Fruit fly (Drosophila melanogaster): ENCODE results near the gene CG17475.

Gene CG17475

dm6 chr3R:17132098-17132712 is 2.0 kb upstream of the CG17475 start, which contains the start of the genes CG4053 and CG31266:
CG4053 (minus strand) TSS chr3R:17132198.
CG31266 (plus strand) TSS chr3R:17132662.
- TF ChIP-seq EcR (GFP tag; optimal IDR thresholded peaks at IDR 0.05): no peak
- no peak for TF ChIP-seq Dll (optimal IDR thresholded peaks at IDR 0.05)
- no peak for TF ChIP-seq usp (GFP tag; optimal IDR thresholded peaks at IDR 0.05)
- no peak for TF ChIP-seq pan (optimal IDR thresholded peaks at IDR 0.05)
- TF ChIP-seq psq (optimal IDR thresholded peaks at IDR 0.05): no peak
- no peak for TF ChIP-seq CG8478 (optimal IDR thresholded peaks at IDR 0.05)

- no peak for TF ChIP-seq pan (optimal IDR thresholded peaks at IDR 0.05)
- no peak for TF ChIP-seq usp (GFP tag; optimal IDR thresholded peaks at IDR 0.05)
- no peak for TF ChIP-seq Dll (optimal IDR thresholded peaks at IDR 0.05)
- TF ChIP-seq EcR (GFP tag; optimal IDR thresholded peaks at IDR 0.05): no peak
- TF ChIP-seq psq (optimal IDR thresholded peaks at IDR 0.05): no peak
- no peak for TF ChIP-seq CG8478 (optimal IDR thresholded peaks at IDR 0.05)
Measured at dm6 chr3R:17127912-17128311, 2.3 kb downstream of the CG17475 start, which contains the start of gene CG31265. CG31265 (plus strand) TSS chr3R:17128212.

DNA sequence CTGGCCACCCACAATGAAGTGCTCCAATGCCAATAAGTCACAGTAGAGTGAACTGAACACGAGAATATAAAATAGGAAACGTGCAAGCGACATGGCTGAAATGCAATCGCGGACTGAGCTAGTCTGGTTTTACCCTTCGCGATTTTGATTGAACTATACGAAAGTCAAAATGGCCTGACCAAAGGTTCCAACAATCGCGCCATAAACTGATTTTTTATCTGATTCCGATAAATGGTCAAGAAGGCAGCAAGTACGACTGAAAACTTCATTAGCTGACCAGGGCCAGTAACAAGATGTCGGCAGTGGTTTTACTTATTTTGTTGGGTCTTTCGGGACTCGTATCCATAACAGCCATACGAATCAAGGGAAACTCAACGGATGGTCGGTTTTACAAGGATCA is 3.4 kb downstream of the CG17475 start, which contains the start of the genes CG17477 and CG31269:
CG17477 (minus strand) TSS at position 101 of the 400 bp plus-strand sequence.
CG31269 (plus strand) TSS at position 289 of the 400 bp plus-strand sequence.
- TF ChIP-seq Dll (optimal IDR thresholded peaks at IDR 0.05) (no peak), pan (optimal IDR thresholded peaks at IDR 0.05) (no peak), CG8478 (optimal IDR thresholded peaks at IDR 0.05) (no peak), usp (GFP tag; optimal IDR thresholded peaks at IDR 0.05) (no peak), EcR (GFP tag; optimal IDR thresholded peaks at IDR 0.05) (no peak), psq (optimal IDR thresholded peaks at IDR 0.05) (no peak)

DNA sequence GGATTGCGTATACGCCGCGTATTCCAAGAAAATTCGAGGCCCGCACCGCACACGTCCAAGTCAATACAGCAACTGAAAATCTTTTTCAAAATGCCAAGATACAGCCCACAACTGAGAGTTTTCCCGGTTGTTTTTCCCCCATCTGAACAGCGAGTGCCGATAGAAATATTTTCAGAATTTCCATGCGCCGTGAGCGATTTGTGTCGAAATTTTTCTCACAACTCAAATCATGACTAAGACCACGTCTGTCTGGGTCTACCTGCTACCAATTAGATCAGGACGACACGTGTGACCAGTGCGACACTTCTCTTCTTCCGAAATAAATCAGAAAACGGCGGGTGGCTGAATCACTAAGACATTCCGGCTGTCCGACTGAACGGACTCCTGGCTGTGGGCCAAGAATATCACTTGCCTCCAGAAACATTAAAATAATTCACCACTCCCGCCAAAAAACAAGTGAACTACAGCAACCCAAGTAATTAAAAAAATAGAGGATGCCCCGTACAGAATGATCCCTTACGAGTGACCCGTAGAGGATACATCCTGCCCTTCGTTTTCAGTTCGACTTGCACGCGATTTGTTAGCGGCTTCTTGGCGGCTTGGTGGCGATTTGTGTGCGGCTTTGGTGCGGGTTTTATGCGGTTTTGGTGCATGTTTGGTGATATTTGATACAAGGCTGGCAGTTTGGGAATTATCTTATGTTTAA is 4.7 kb downstream of the CG17475 start, which contains the start of gene cher:
cher (minus strand) TSS at position 51 of the 706 bp plus-strand sequence.
- TF ChIP-seq CG8478 (optimal IDR thresholded peaks at IDR 0.05) (no peak), pan (optimal IDR thresholded peaks at IDR 0.05) (no peak), Dll (optimal IDR thresholded peaks at IDR 0.05) (no peak), psq (optimal IDR thresholded peaks at IDR 0.05) (no peak), usp (GFP tag; optimal IDR thresholded peaks at IDR 0.05) (no peak), EcR (GFP tag; optimal IDR thresholded peaks at IDR 0.05) (no peak)

DNA sequence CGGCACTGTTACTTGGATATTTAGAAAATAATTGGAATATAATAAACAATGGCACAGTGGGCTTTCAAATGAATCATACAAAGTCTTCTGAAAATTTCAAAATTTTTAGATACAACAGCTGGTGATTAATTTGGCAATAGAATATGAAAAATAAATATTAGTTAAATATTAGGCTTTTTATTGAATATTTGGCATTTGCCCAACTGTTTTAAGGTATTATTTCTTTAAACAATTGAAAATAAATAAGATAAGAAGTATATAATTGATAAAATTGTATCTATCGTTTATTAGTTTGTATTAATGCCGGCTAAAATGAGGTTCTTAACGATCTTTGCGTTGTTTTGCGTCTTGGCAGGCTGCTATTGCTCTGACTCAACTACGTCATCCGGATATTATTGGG is 6.0 kb downstream of the CG17475 start, which contains the start of gene CG45079:
CG45079 (plus strand) TSS at position 301 of the 400 bp plus-strand sequence.
- TF ChIP-seq Dll (optimal IDR thresholded peaks at IDR 0.05): no peak
- TF ChIP-seq psq (optimal IDR thresholded peaks at IDR 0.05): no peak
- TF ChIP-seq EcR (GFP tag; optimal IDR thresholded peaks at IDR 0.05): no peak
- TF ChIP-seq CG8478 (optimal IDR thresholded peaks at IDR 0.05): no peak
- TF ChIP-seq usp (GFP tag; optimal IDR thresholded peaks at IDR 0.05): no peak
- TF ChIP-seq pan (optimal IDR thresholded peaks at IDR 0.05): no peak

DNA sequence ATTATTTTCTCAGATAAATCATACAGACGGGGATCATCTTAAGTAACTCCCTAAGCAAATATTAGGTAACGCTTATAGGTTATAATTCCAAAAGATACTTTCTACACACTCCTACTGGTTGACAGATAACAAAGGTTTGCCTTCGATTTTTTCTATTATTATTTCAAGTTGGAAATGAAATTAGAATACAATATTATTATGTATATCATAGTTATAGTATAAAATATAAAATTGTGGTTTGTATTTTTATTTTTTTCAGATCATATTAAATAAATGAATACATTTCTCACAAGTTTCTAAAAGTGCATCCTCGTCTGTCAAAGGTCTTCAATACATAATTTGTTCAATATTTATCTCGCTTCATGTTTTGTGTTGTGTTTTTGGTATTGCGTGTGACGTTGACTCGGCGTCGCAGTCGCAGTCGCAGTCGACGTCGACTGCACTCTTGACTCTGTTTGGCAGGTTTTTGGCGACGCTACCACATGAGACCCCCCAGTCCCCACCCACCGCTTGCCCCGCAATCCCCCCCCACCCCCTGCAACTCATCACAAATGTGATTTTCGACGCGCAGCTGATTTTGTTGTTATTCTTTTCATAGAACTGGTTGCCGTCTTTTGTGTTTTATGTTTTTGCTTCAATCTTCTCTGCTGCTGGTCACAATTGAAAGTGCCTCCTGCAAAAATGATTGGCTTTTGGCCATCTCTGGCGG is 7.3 kb downstream of the CG17475 start:
- TF ChIP-seq Dll (optimal IDR thresholded peaks at IDR 0.05): no peak
- TF ChIP-seq pan (optimal IDR thresholded peaks at IDR 0.05): no peak
- TF ChIP-seq CG8478 (optimal IDR thresholded peaks at IDR 0.05): no peak
- no peak for TF ChIP-seq psq (optimal IDR thresholded peaks at IDR 0.05)
- no peak for TF ChIP-seq usp (GFP tag; optimal IDR thresholded peaks at IDR 0.05)
- no peak for TF ChIP-seq EcR (GFP tag; optimal IDR thresholded peaks at IDR 0.05)

DNA sequence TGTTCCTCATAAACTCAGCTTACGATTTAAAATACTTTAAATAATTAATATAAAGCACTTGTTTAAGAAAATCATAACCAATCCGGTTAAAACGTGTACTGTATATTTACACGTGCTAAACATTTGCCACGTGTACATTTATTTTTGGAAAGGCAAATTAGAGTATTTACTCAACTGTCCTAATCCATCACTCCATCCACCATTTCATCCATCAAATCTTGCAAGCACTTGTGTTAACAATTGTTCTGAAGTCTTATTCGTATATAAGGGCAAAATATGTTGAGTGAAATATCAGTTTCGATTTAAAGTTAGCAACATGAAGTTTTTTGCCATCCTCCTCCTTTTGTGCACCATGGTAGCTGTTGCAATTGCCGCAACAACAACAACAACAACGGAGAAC is 8.9 kb downstream of the CG17475 start, which contains the start of gene CG42779:
CG42779 (plus strand) TSS at position 301 of the 400 bp plus-strand sequence.
- TF ChIP-seq usp (GFP tag; optimal IDR thresholded peaks at IDR 0.05): no peak
- no peak for TF ChIP-seq Dll (optimal IDR thresholded peaks at IDR 0.05)
- no peak for TF ChIP-seq EcR (GFP tag; optimal IDR thresholded peaks at IDR 0.05)
- TF ChIP-seq CG8478 (optimal IDR thresholded peaks at IDR 0.05): no peak
- no peak for TF ChIP-seq psq (optimal IDR thresholded peaks at IDR 0.05)
- TF ChIP-seq pan (optimal IDR thresholded peaks at IDR 0.05): no peak

- TF ChIP-seq usp (GFP tag; optimal IDR thresholded peaks at IDR 0.05) (no peak), CG8478 (optimal IDR thresholded peaks at IDR 0.05) (no peak), Dll (optimal IDR thresholded peaks at IDR 0.05) (no peak), psq (optimal IDR thresholded peaks at IDR 0.05) (no peak), pan (optimal IDR thresholded peaks at IDR 0.05) (no peak), EcR (GFP tag; optimal IDR thresholded peaks at IDR 0.05) (no peak)
Measured at dm6 chr3R:17120165-17120564, 10.1 kb downstream of the CG17475 start, which contains the start of gene CG34278. CG34278 (plus strand) TSS chr3R:17120465.

dm6 chr3R:17118917-17119378 is 11.3 kb downstream of the CG17475 start:
- TF ChIP-seq psq (optimal IDR thresholded peaks at IDR 0.05) (no peak), EcR (GFP tag; optimal IDR thresholded peaks at IDR 0.05) (no peak), usp (GFP tag; optimal IDR thresholded peaks at IDR 0.05) (no peak), CG8478 (optimal IDR thresholded peaks at IDR 0.05) (no peak), Dll (optimal IDR thresholded peaks at IDR 0.05) (no peak), pan (optimal IDR thresholded peaks at IDR 0.05) (no peak)

DNA sequence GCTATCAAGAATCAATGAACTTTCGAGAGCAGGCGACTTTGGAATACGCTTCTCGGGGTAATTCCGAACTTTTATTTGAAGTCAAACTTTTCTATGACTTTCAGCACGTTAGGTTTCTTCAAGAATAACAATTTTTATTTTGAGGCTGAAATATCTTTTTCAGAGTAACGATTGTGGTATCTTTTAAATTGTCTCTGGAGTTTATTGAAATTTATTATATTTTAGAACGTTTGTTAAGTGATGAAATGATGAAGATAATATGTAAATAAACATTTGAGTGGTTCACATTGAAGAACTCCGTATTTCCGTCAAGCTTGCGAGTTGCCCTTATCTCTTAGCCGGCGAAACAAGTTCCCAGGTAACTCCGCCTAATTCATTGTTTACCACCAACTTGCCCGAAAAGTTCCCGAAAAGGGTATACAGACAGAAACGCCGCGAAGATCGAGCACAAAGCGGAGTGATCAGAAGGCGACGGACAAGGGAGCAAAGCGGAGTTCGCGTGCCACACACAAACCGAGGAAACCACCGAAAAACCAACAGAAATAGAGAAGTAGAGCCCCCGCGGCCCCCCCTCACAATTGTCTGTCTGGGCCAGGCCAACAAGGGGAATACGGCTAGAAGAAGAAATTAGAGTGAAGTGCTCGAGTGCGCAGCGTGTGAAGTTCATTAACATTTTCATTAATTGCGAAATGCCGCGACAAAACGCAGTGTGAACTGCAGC is 12.5 kb downstream of the CG17475 start:
- TF ChIP-seq psq (optimal IDR thresholded peaks at IDR 0.05): no peak
- no peak for TF ChIP-seq Dll (optimal IDR thresholded peaks at IDR 0.05)
- TF ChIP-seq usp (GFP tag; optimal IDR thresholded peaks at IDR 0.05): no peak
- no peak for TF ChIP-seq pan (optimal IDR thresholded peaks at IDR 0.05)
- TF ChIP-seq EcR (GFP tag; optimal IDR thresholded peaks at IDR 0.05): no peak
- no peak for TF ChIP-seq CG8478 (optimal IDR thresholded peaks at IDR 0.05)
